Worm (Caenorhabditis elegans) whole organism, late embryonic: ENCODE data around the gene srv-9.

ENCODE experiments used
- ama-1 ChIP-seq: fragments of 150-350 bp; optimal IDR thresholded peaks from 2 replicates; lab custom pipeline; 2014
- ceh-30 ChIP-seq: fragments of 150-350 bp; optimal IDR thresholded peaks from 2 replicates; lab custom pipeline; 2014; ENCODE audit warnings: missing biosample characterization, missing genetic modification characterization
- dve-1 ChIP-seq: sonication (generic microtip); optimal IDR thresholded peaks from 2 replicates; lab custom pipeline; 2017; ENCODE audit warnings: antibody characterized with exemption, mild to moderate bottlenecking, missing genetic modification characterization, missing compliant biosample characterization
- hlh-13 ChIP-seq: fragments of 200-800 bp; sonication (Bioruptor generic); optimal IDR thresholded peaks from 2 replicates; lab custom pipeline; 2018; ENCODE audit warnings: mild to moderate bottlenecking, missing genetic modification characterization, missing compliant biosample characterization
- hlh-30 ChIP-seq: sonication (generic microtip); optimal IDR thresholded peaks from 2 replicates; lab custom pipeline; 2017; ENCODE audit warnings: antibody characterized with exemption, missing genetic modification characterization, missing compliant biosample characterization; ENCODE audit not compliant: insufficient read depth
- lim-6 ChIP-seq: sonication (generic microtip); optimal IDR thresholded peaks from 2 replicates; lab custom pipeline; 2016; ENCODE audit warnings: missing genetic modification characterization, missing compliant biosample characterization
- nhr-11 ChIP-seq: fragments of 150-350 bp; optimal IDR thresholded peaks from 2 replicates; lab custom pipeline; 2014; ENCODE audit warnings: missing biosample characterization, missing genetic modification characterization
- pha-4 ChIP-seq: fragments of 150-350 bp; optimal IDR thresholded peaks from 2 replicates; lab custom pipeline; 2018; ENCODE audit warnings: missing biosample characterization, missing genetic modification reagents, missing genetic modification characterization
- sox-4 ChIP-seq: sonication (generic microtip); optimal IDR thresholded peaks from 2 replicates; lab custom pipeline; 2017; ENCODE audit warnings: mild to moderate bottlenecking, missing genetic modification characterization, inconsistent platforms, missing compliant biosample characterization
- tbx-2 ChIP-seq: sonication (generic microtip); optimal IDR thresholded peaks from 2 replicates; lab custom pipeline; 2016; ENCODE audit warnings: missing genetic modification characterization, missing compliant biosample characterization

DNA sequence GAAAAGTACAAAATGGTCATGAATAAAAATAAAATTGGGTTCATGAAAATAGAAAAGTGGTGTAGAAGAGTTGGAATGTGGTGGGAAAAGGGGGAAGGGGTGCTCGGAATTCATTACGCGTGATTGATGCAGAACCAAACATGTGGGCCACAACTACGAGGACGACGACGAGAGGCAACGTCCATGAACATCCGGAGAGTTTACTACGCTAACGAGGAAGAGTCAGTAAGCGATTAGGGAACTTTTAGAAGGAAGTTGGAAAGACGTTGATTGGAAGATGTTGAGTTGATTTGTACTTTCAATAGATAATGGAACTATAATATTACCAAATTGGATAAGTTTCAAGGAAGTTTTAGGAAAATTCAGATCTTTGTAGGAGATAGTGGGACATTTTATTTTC is 21.3 kb downstream of the srv-9 start:
- TF ChIP-seq pha-4 = no peak
- no peak for TF ChIP-seq lim-6
- no peak for TF ChIP-seq dve-1 (tag; lab: Kevin White, UChicago)
- no peak for TF ChIP-seq hlh-13 (GFP tag; lab: Kevin White, UChicago)
- TF ChIP-seq hlh-30 (tag; lab: Kevin White, UChicago) = no peak
- no peak for TF ChIP-seq ama-1 (lab: Kevin White, UChicago)
- TF ChIP-seq ceh-30 (tag; lab: Kevin White, UChicago) = no peak
- TF ChIP-seq nhr-11 (tag; lab: Kevin White, UChicago) = no peak
- no peak for TF ChIP-seq tbx-2 (tag; lab: Kevin White, UChicago)
- no peak for TF ChIP-seq sox-4 (tag; lab: Kevin White, UChicago)
